Fruit fly (Drosophila melanogaster) whole organism, larva: ENCODE measurements around the gene PIG-C.

Experiments used
- noc ChIP-seq: fragments of 200-800 bp; sonication (Bioruptor generic); optimal IDR thresholded peaks from 3 replicates; lab custom pipeline; 2019; ENCODE audit warnings: missing biosample characterization, mild to moderate bottlenecking, missing genetic modification characterization, moderate library complexity

Gene PIG-C

dm6 chr3L:3308676-3309613 is 10.1 kb downstream of the PIG-C start:
- peak; percentile 49 for TF ChIP-seq noc (tag; lab: Kevin White, UChicago)

- TF ChIP-seq noc (tag; lab: Kevin White, UChicago), result no peak
Observed at dm6 chr3L:3307593-3307992, 11.4 kb downstream of the PIG-C start.

dm6 chr3L:3306515-3306914 is 12.5 kb downstream of the PIG-C start:
- peak; percentile 83 for TF ChIP-seq noc (tag; lab: Kevin White, UChicago)

- no peak for TF ChIP-seq noc (tag; lab: Kevin White, UChicago)
Observed at dm6 chr3L:3305430-3305829, 13.6 kb downstream of the PIG-C start.

dm6 chr3L:3304740-3305139 is 14.3 kb downstream of the PIG-C start:
- TF ChIP-seq noc (tag; lab: Kevin White, UChicago), result no peak

dm6 chr3L:3303534-3304459 is 15.2 kb downstream of the PIG-C start, which contains the start of gene ZnT63C:
ZnT63C (plus strand) TSS chr3L:3303708.
- TF ChIP-seq noc (tag; lab: Kevin White, UChicago), result no peak

- peak; percentile 96 for TF ChIP-seq noc (tag; lab: Kevin White, UChicago)
Observed at dm6 chr3L:3303087-3303526, 15.9 kb downstream of the PIG-C start, which contains the start of gene CG14968. CG14968 (minus strand) TSS chr3L:3303112.

dm6 chr3L:3301171-3301738 is 17.8 kb downstream of the PIG-C start:
- peak; percentile 97 for TF ChIP-seq noc (tag; lab: Kevin White, UChicago)

- TF ChIP-seq noc (tag; lab: Kevin White, UChicago), result no peak
Observed at dm6 chr3L:3300345-3300744, 18.7 kb downstream of the PIG-C start.

dm6 chr3L:3291159-3291558 is 27.9 kb downstream of the PIG-C start, which contains the start of gene CG12009:
CG12009 (plus strand) TSS chr3L:3291459.
- TF ChIP-seq noc (tag; lab: Kevin White, UChicago), result no peak

- TF ChIP-seq noc (tag; lab: Kevin White, UChicago), result no peak
Observed at dm6 chr3L:3288414-3288813, 30.6 kb downstream of the PIG-C start.

dm6 chr3L:3284900-3285299 is 34.1 kb downstream of the PIG-C start:
- no peak for TF ChIP-seq noc (tag; lab: Kevin White, UChicago)

dm6 chr3L:3283264-3283663 is 35.8 kb downstream of the PIG-C start:
- TF ChIP-seq noc (tag; lab: Kevin White, UChicago), result no peak

dm6 chr3L:3279930-3280329 is 39.1 kb downstream of the PIG-C start, which contains the start of gene CG12017:
CG12017 (plus strand) TSS chr3L:3280239.
- no peak for TF ChIP-seq noc (tag; lab: Kevin White, UChicago)

- no peak for TF ChIP-seq noc (tag; lab: Kevin White, UChicago)
Observed at dm6 chr3L:3276930-3277329, 42.1 kb downstream of the PIG-C start.
